Worm (Caenorhabditis elegans) whole organism, L4 larva: Measurements from ENCODE around the gene srh-40.
A peak's percentile ranks its signal among the peaks of the same experiment; 100 is the strongest.

Experiments used
- F26F4.8 ChIP-seq: fragments of 200-800 bp; sonication (Bioruptor generic); conservative IDR thresholded peaks from 2 replicates; pipeline ENCODE4 v1.3.6; 2022; ENCODE audit warnings: missing genetic modification characterization, missing compliant biosample characterization
- F37D6.2 ChIP-seq: sonication (generic microtip); optimal IDR thresholded peaks from 2 replicates; lab custom pipeline; 2016; ENCODE audit warnings: mild to moderate bottlenecking, missing genetic modification characterization, missing compliant biosample characterization
- R02D3.7 ChIP-seq: fragments of 150-350 bp; sonication (generic microtip); optimal IDR thresholded peaks from 3 replicates; lab custom pipeline; 2014; ENCODE audit warnings: missing biosample characterization, missing genetic modification characterization
- T20F7.1 ChIP-seq: fragments of 200-800 bp; sonication (Bioruptor generic); optimal IDR thresholded peaks from 2 replicates; lab custom pipeline; 2018; ENCODE audit warnings: mild to moderate bottlenecking, missing genetic modification characterization, missing compliant biosample characterization
- Y75B8A.6 ChIP-seq: fragments of 200-800 bp; sonication (Bioruptor generic); IDR thresholded peaks from 2 replicates; pipeline ENCODE4 v1.3.6; 2022; ENCODE audit warnings: missing genetic modification reagents, missing genetic modification characterization, missing compliant biosample characterization
- ZK337.2 ChIP-seq: fragments of 200-800 bp; sonication (Bioruptor generic); IDR thresholded peaks from 2 replicates; pipeline ENCODE4 v1.3.6; 2022; ENCODE audit warnings: missing genetic modification reagents, missing genetic modification characterization, missing compliant biosample characterization
- ZK546.5 ChIP-seq, 2 experiments: sonication (generic microtip); optimal IDR thresholded peaks; 2 replicates each; lab custom pipeline; 2017; ENCODE audit warnings: missing biosample characterization in 2 of 2, missing genetic modification characterization in 2 of 2
- aha-1 ChIP-seq: fragments of 150-350 bp; peaks from one replicate; lab custom pipeline; 2014; ENCODE audit warnings: missing biosample characterization, missing genetic modification characterization
- aly-2 ChIP-seq: sonication (generic microtip); optimal IDR thresholded peaks from 2 replicates; lab custom pipeline; 2018; ENCODE audit warnings: missing biosample characterization, missing genetic modification characterization
- ama-1 ChIP-seq: fragments of 150-350 bp; optimal IDR thresholded peaks from 2 replicates; lab custom pipeline; 2014; ENCODE audit warnings: inconsistent platforms, mixed read lengths
- attf-4 ChIP-seq: sonication (generic microtip); optimal IDR thresholded peaks from 3 replicates; lab custom pipeline; 2017; ENCODE audit warnings: missing biosample characterization, missing genetic modification characterization
- ceh-20 ChIP-seq: fragments of 200-800 bp; sonication (Bioruptor generic); IDR thresholded peaks from 2 replicates; pipeline ENCODE4 v1.3.6; 2022; ENCODE audit warnings: missing genetic modification reagents, missing genetic modification characterization, missing compliant biosample characterization
- ceh-62 ChIP-seq: sonication (generic microtip); optimal IDR thresholded peaks from 2 replicates; lab custom pipeline; 2017; ENCODE audit warnings: missing biosample characterization, missing genetic modification characterization
- ceh-82 ChIP-seq: sonication (generic microtip); optimal IDR thresholded peaks from 2 replicates; lab custom pipeline; 2017; ENCODE audit warnings: missing biosample characterization, missing genetic modification characterization
- ces-1 ChIP-seq: fragments of 150-350 bp; sonication (generic microtip); optimal IDR thresholded peaks from 4 replicates; lab custom pipeline; 2014; ENCODE audit warnings: missing biosample characterization, missing genetic modification reagents, missing genetic modification characterization
- cey-2 ChIP-seq: sonication (generic microtip); optimal IDR thresholded peaks from 3 replicates; lab custom pipeline; 2017; ENCODE audit warnings: missing genetic modification characterization, mild to moderate bottlenecking, missing compliant biosample characterization, antibody characterized with exemption, borderline replicate concordance; ENCODE audit not compliant: insufficient read depth
- ctbp-1 ChIP-seq: fragments of 200-800 bp; sonication (Bioruptor generic); IDR thresholded peaks from 2 replicates; pipeline ENCODE4 v1.3.6; 2022; ENCODE audit warnings: missing genetic modification reagents, missing genetic modification characterization, missing compliant biosample characterization
- daf-12 ChIP-seq: fragments of 150-350 bp; optimal IDR thresholded peaks from 2 replicates; lab custom pipeline; 2014; ENCODE audit warnings: missing biosample characterization, missing genetic modification reagents, missing genetic modification characterization
- daf-16 ChIP-seq, 3 experiments: sonication (generic microtip); optimal IDR thresholded peaks; 2 replicates each; lab custom pipeline; 2016 to 2017; ENCODE audit warnings: missing genetic modification characterization in 3 of 3, missing genetic modification reagents in 3 of 3, mild to moderate bottlenecking in 2 of 3, missing compliant biosample characterization in 2 of 3, missing biosample characterization in 1 of 3, moderate library complexity in 1 of 3
- daf-19 ChIP-seq: fragments of 200-800 bp; sonication (Bioruptor generic); conservative IDR thresholded peaks from 2 replicates; pipeline ENCODE4 v1.3.6; 2022; ENCODE audit warnings: missing genetic modification characterization, missing compliant biosample characterization
- daf-8 ChIP-seq: fragments of 200-800 bp; sonication (Bioruptor generic); IDR thresholded peaks from 2 replicates; pipeline ENCODE4 v1.3.6; 2022; ENCODE audit warnings: missing genetic modification characterization, missing compliant biosample characterization
- dmd-6 ChIP-seq: fragments of 200-800 bp; sonication (Bioruptor generic); IDR thresholded peaks from 2 replicates; pipeline ENCODE4 v1.3.6; 2022; ENCODE audit warnings: missing genetic modification reagents, missing genetic modification characterization, missing compliant biosample characterization
- dpl-1 ChIP-seq: fragments of 150-350 bp; optimal IDR thresholded peaks from 2 replicates; lab custom pipeline; 2014; ENCODE audit warnings: missing biosample characterization, missing genetic modification reagents, missing genetic modification characterization
- duxl-1 ChIP-seq: sonication (generic microtip); optimal IDR thresholded peaks from 2 replicates; lab custom pipeline; 2016; ENCODE audit warnings: mild to moderate bottlenecking, missing genetic modification characterization, moderate library complexity, missing compliant biosample characterization; ENCODE audit not compliant: poor library complexity
- dve-1 ChIP-seq: sonication (generic microtip); optimal IDR thresholded peaks from 2 replicates; lab custom pipeline; 2017; ENCODE audit warnings: antibody characterized with exemption, mild to moderate bottlenecking, missing genetic modification characterization, missing compliant biosample characterization; ENCODE audit not compliant: insufficient read depth
- fos-1 ChIP-seq: fragments of 150-350 bp; optimal IDR thresholded peaks from 2 replicates; lab custom pipeline; 2014; ENCODE audit warnings: missing biosample characterization, missing genetic modification characterization
- hif-1 ChIP-seq, 2 experiments: sonication (generic microtip); optimal IDR thresholded peaks; 2 replicates each; lab custom pipeline; 2016 to 2017; ENCODE audit warnings: missing compliant biosample characterization in 2 of 2, missing genetic modification characterization in 2 of 2, missing genetic modification reagents in 2 of 2, missing genotype in 2 of 2, mild to moderate bottlenecking in 1 of 2
- hmg-1.1 ChIP-seq: fragments of 200-800 bp; sonication (Bioruptor generic); IDR thresholded peaks from 2 replicates; pipeline ENCODE4 v1.3.6; 2022; ENCODE audit warnings: missing genetic modification reagents, missing genetic modification characterization, missing compliant biosample characterization
- lin-1 ChIP-seq: fragments of 200-800 bp; sonication (Bioruptor generic); IDR thresholded peaks from 2 replicates; pipeline ENCODE4 v1.3.6; 2022; ENCODE audit warnings: missing genetic modification reagents, missing genetic modification characterization, missing compliant biosample characterization
- lin-13 ChIP-seq: fragments of 150-350 bp; optimal IDR thresholded peaks from 2 replicates; lab custom pipeline; 2014; ENCODE audit warnings: missing biosample characterization, missing genetic modification reagents, missing genetic modification characterization
- lin-29 ChIP-seq: fragments of 200-800 bp; sonication (Bioruptor generic); IDR thresholded peaks from 2 replicates; pipeline ENCODE4 v1.3.6; 2022; ENCODE audit warnings: missing genetic modification reagents, missing genetic modification characterization, missing compliant biosample characterization
- lsy-2 ChIP-seq, 2 experiments: fragments of 150-350 bp in 1 of 2; sonication (generic microtip) in 1 of 2; optimal IDR thresholded peaks; 2 replicates each; lab custom pipeline; 2014 to 2017; ENCODE audit warnings: missing biosample characterization in 2 of 2, missing genetic modification characterization in 2 of 2
- madf-9 ChIP-seq: fragments of 200-800 bp; sonication (Bioruptor generic); conservative IDR thresholded peaks from 2 replicates; pipeline ENCODE4 v1.3.6; 2022; ENCODE audit warnings: missing genetic modification reagents, missing genetic modification characterization, missing compliant biosample characterization
- mdl-1 ChIP-seq, 2 experiments: fragments of 150-350 bp in 1 of 2; sonication (generic microtip) in 1 of 2; optimal IDR thresholded peaks; 2 replicates each; lab custom pipeline; 2014 to 2017; ENCODE audit warnings: missing biosample characterization in 2 of 2, missing genetic modification characterization in 2 of 2
- mdt-29 ChIP-seq: fragments of 200-800 bp; sonication (Bioruptor generic); IDR thresholded peaks from 2 replicates; pipeline ENCODE4 v1.3.6; 2022; ENCODE audit warnings: missing genetic modification reagents, missing genetic modification characterization, missing compliant biosample characterization
- mxl-3 ChIP-seq: fragments of 200-800 bp; sonication (Bioruptor generic); optimal IDR thresholded peaks from 2 replicates; lab custom pipeline; 2018; ENCODE audit warnings: mild to moderate bottlenecking, missing genetic modification characterization, missing compliant biosample characterization
- nhr-102 ChIP-seq: sonication (generic microtip); optimal IDR thresholded peaks from 2 replicates; lab custom pipeline; 2016; ENCODE audit warnings: mild to moderate bottlenecking, missing genetic modification characterization, moderate library complexity, missing compliant biosample characterization
- nhr-237 ChIP-seq: sonication (generic microtip); optimal IDR thresholded peaks from 2 replicates; lab custom pipeline; 2017; ENCODE audit warnings: missing biosample characterization, missing genetic modification characterization
- nhr-25 ChIP-seq: sonication (generic microtip); optimal IDR thresholded peaks from 2 replicates; lab custom pipeline; 2017; ENCODE audit warnings: missing genetic modification characterization, mild to moderate bottlenecking, missing compliant biosample characterization, antibody characterized with exemption, moderate library complexity, borderline replicate concordance; ENCODE audit not compliant: insufficient read depth
- nhr-48 ChIP-seq: sonication (generic microtip); optimal IDR thresholded peaks from 2 replicates; lab custom pipeline; 2016; ENCODE audit warnings: mild to moderate bottlenecking, missing genetic modification characterization, missing compliant biosample characterization
- nhr-77 ChIP-seq: fragments of 150-350 bp; optimal IDR thresholded peaks from 2 replicates; lab custom pipeline; 2014; ENCODE audit warnings: missing biosample characterization, missing genetic modification characterization
- php-3 ChIP-seq: fragments of 200-800 bp; sonication (Bioruptor generic); IDR thresholded peaks from 2 replicates; pipeline ENCODE4 v1.3.6; 2022; ENCODE audit warnings: missing genetic modification reagents, missing genetic modification characterization, missing compliant biosample characterization
- rbr-2 ChIP-seq: sonication (generic microtip); optimal IDR thresholded peaks from 2 replicates; lab custom pipeline; 2016; ENCODE audit warnings: missing genotype, missing genetic modification characterization, missing compliant biosample characterization
- skn-1 ChIP-seq: fragments of 150-350 bp; optimal IDR thresholded peaks from 2 replicates; lab custom pipeline; 2014; ENCODE audit warnings: missing biosample characterization, missing genetic modification characterization
- snpc-1.2 ChIP-seq: fragments of 200-800 bp; sonication (Bioruptor generic); IDR thresholded peaks from 2 replicates; pipeline ENCODE4 v1.3.6; 2022; ENCODE audit warnings: missing genetic modification reagents, missing genetic modification characterization, missing compliant biosample characterization
- tag-97 ChIP-seq: fragments of 200-800 bp; sonication (Bioruptor generic); IDR thresholded peaks from 2 replicates; pipeline ENCODE4 v1.3.6; 2022; ENCODE audit warnings: missing genetic modification characterization, missing compliant biosample characterization
- unc-39 ChIP-seq: sonication (generic microtip); optimal IDR thresholded peaks from 2 replicates; lab custom pipeline; 2017; ENCODE audit warnings: missing biosample characterization, missing genetic modification characterization
- unc-62 ChIP-seq, 3 experiments: fragments of 150-350 bp in 1 of 3; sonication (generic microtip); optimal IDR thresholded peaks in 2 of 3; peaks in 1 of 3; 1 replicate in 1 of 3; 2 replicates in 2 of 3; lab custom pipeline; 2014 to 2017; ENCODE audit warnings: missing biosample characterization in 3 of 3, missing genetic modification characterization in 3 of 3, missing genetic modification reagents in 3 of 3, missing genotype in 1 of 3
- zip-2 ChIP-seq: fragments of 150-350 bp; optimal IDR thresholded peaks from 2 replicates; lab custom pipeline; 2014; ENCODE audit warnings: missing biosample characterization, missing genetic modification characterization
- ztf-11 ChIP-seq: fragments of 150-350 bp; optimal IDR thresholded peaks from 2 replicates; lab custom pipeline; 2014; ENCODE audit warnings: missing biosample characterization, missing genetic modification characterization

The srh-40 gene

DNA sequence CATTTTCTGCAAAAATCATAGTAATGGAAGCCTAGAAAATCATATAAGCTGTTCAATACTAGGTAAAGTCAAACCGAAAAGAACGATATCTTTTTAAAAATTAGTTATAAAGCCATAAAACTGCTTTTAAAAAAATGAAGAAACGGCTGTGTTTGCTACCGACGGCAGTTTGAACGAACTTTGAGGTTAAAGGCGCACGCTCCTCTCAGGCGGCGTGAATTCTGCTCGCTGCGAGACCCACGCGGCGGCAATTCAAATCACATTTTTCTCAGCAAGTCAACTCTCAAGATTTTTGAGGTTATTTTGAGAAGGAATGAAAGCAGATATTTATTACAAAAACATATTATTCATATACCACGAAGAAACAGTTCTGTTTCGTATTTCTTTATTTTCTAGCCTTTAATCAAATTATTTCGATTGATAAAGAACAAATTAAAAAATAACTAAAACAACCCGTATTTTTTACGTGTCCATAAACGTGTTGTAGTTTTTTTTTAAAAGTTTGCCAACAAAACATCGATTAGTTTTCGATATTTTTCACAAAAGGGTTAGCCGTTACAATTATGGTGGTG lies 2.4 kb upstream of the srh-40 start, which contains the start of the genes mdh-2 and F20H11.4 (continued):
- TF ChIP-seq aly-2 (tag; lab: Kevin White, UChicago) (no peak), cey-2 (tag; lab: Kevin White, UChicago) (no peak), daf-12 (no peak), duxl-1 (tag; lab: Kevin White, UChicago) (no peak), daf-19 (no peak), ces-1 (GFP tag; lab: Kevin White, UChicago) (no peak), hmg-1.1 (GFP tag; lab: Robert Waterston, UW) (peak; percentile 40; the same call in 1 of the 2 replicates), dpl-1 (GFP tag; lab: Kevin White, UChicago) (peak; percentile 95), ceh-62 (tag; lab: Kevin White, UChicago) (no peak), mdt-29 (no peak), mdl-1 (tag; optimal IDR thresholded peaks at IDR 0.05; lab: Kevin White, UChicago) (peak in 1 of 2 experiments; percentile 77), ztf-11 (tag; lab: Kevin White, UChicago) (no peak), zip-2 (tag; lab: Kevin White, UChicago) (no peak), nhr-25 (tag; lab: Kevin White, UChicago) (peak; percentile 36), aha-1 (tag; lab: Kevin White, UChicago) (peak; percentile 69), lin-13 (GFP tag; lab: Kevin White, UChicago) (peak; percentile 75), rbr-2 (peak; percentile 47), tag-97 (GFP tag; lab: Robert Waterston, UW) (no peak), ZK337.2 (GFP tag; lab: Robert Waterston, UW) (no peak), dve-1 (tag; lab: Kevin White, UChicago) (peak; percentile 84), T20F7.1 (peak; percentile 43), lin-1 (GFP tag; lab: Robert Waterston, UW) (no peak), F26F4.8 (GFP tag; lab: Robert Waterston, UW) (no peak), daf-16 (GFP tag; optimal IDR thresholded peaks at IDR 0.05; lab: Kevin White, UChicago) (no peak), daf-16 (tag; optimal IDR thresholded peaks at IDR 0.05; lab: Kevin White, UChicago) (peak; percentile 42), ceh-20 (GFP tag; lab: Robert Waterston, UW) (no peak), php-3 (GFP tag; lab: Robert Waterston, UW) (no peak), madf-9 (GFP tag; lab: Robert Waterston, UW) (no peak), mxl-3 (GFP tag; lab: Kevin White, UChicago) (peak; percentile 18), daf-8 (no peak), R02D3.7 (no peak), F37D6.2 (tag; lab: Kevin White, UChicago) (no peak), nhr-237 (no peak), hif-1 (tag; optimal IDR thresholded peaks at IDR 0.05; lab: Kevin White, UChicago) (peak in 1 of 2 experiments; percentile 48), ama-1 (lab: Kevin White, UChicago) (peak; percentile 7), snpc-1.2 (GFP tag; lab: Robert Waterston, UW) (no peak), ctbp-1 (GFP tag; lab: Robert Waterston, UW) (no peak), lin-29 (GFP tag; lab: Robert Waterston, UW) (no peak), unc-39 (no peak), dmd-6 (GFP tag; lab: Robert Waterston, UW) (peak; percentile 28; the same call in 1 of the 2 replicates), attf-4 (tag; lab: Kevin White, UChicago) (no peak), ceh-82 (no peak), skn-1 (no peak), nhr-102 (tag; lab: Kevin White, UChicago) (peak; percentile 12), unc-62 (GFP tag; optimal IDR thresholded peaks at IDR 0.05 in 1 of 2; lab: Kevin White, UChicago) (no peak), unc-62 (tag; optimal IDR thresholded peaks at IDR 0.05; lab: Kevin White, UChicago) (no peak), lsy-2 (tag; optimal IDR thresholded peaks at IDR 0.05; lab: Kevin White, UChicago) (peak; percentile 45 to 88), fos-1 (tag; lab: Kevin White, UChicago) (no peak), ZK546.5 (tag; optimal IDR thresholded peaks at IDR 0.05; lab: Kevin White, UChicago) (peak in 1 of 2 experiments; percentile 9), nhr-77 (tag; lab: Kevin White, UChicago) (peak; percentile 77), nhr-48 (no peak), Y75B8A.6 (GFP tag; lab: Robert Waterston, UW) (no peak)
